Worm (Caenorhabditis elegans) whole organism, L4 larva: ENCODE data around the gene Y54G2A.37.

ENCODE experiments used
- F10B5.3 ChIP-seq: sonication (generic microtip); optimal IDR thresholded peaks from 2 replicates; lab custom pipeline; 2016; ENCODE audit warnings: mild to moderate bottlenecking, missing genetic modification characterization, missing compliant biosample characterization
- F44E2.7 ChIP-seq: fragments of 200-800 bp; sonication (Bioruptor generic); IDR thresholded peaks from 2 replicates; pipeline ENCODE4 v2.1.2; 2022; ENCODE audit warnings: missing genetic modification characterization, missing compliant biosample characterization
- F49E8.2 ChIP-seq: sonication (generic microtip); optimal IDR thresholded peaks from 2 replicates; lab custom pipeline; 2016; ENCODE audit warnings: missing compliant biosample characterization, mild to moderate bottlenecking, missing genetic modification characterization, borderline replicate concordance
- Y5F2A.4 ChIP-seq: fragments of 200-800 bp; sonication (Bioruptor generic); optimal IDR thresholded peaks from 2 replicates; lab custom pipeline; 2018; ENCODE audit warnings: mild to moderate bottlenecking, missing genetic modification characterization, missing compliant biosample characterization
- ZK546.5 ChIP-seq, 2 experiments: sonication (generic microtip); optimal IDR thresholded peaks; 2 replicates each; lab custom pipeline; 2017; ENCODE audit warnings: missing biosample characterization in 2 of 2, missing genetic modification characterization in 2 of 2
- aly-2 ChIP-seq: sonication (generic microtip); optimal IDR thresholded peaks from 2 replicates; lab custom pipeline; 2018; ENCODE audit warnings: missing biosample characterization, missing genetic modification characterization
- ceh-20 ChIP-seq: fragments of 200-800 bp; sonication (Bioruptor generic); IDR thresholded peaks from 2 replicates; pipeline ENCODE4 v1.3.6; 2022; ENCODE audit warnings: missing genetic modification reagents, missing genetic modification characterization, missing compliant biosample characterization
- ces-1 ChIP-seq: fragments of 150-350 bp; sonication (generic microtip); optimal IDR thresholded peaks from 4 replicates; lab custom pipeline; 2014; ENCODE audit warnings: missing biosample characterization, missing genetic modification reagents, missing genetic modification characterization
- cey-2 ChIP-seq: sonication (generic microtip); optimal IDR thresholded peaks from 3 replicates; lab custom pipeline; 2017; ENCODE audit warnings: missing genetic modification characterization, mild to moderate bottlenecking, missing compliant biosample characterization, antibody characterized with exemption, borderline replicate concordance; ENCODE audit not compliant: insufficient read depth
- daf-16 ChIP-seq, 3 experiments: sonication (generic microtip); optimal IDR thresholded peaks; 2 replicates each; lab custom pipeline; 2016 to 2017; ENCODE audit warnings: missing genetic modification characterization in 3 of 3, missing genetic modification reagents in 3 of 3, mild to moderate bottlenecking in 2 of 3, missing compliant biosample characterization in 2 of 3, missing biosample characterization in 1 of 3, moderate library complexity in 1 of 3
- dmd-6 ChIP-seq: fragments of 200-800 bp; sonication (Bioruptor generic); IDR thresholded peaks from 2 replicates; pipeline ENCODE4 v1.3.6; 2022; ENCODE audit warnings: missing genetic modification reagents, missing genetic modification characterization, missing compliant biosample characterization
- dmd-8 ChIP-seq: fragments of 200-800 bp; sonication (Bioruptor generic); IDR thresholded peaks from 2 replicates; pipeline ENCODE4 v1.3.6; 2022; ENCODE audit warnings: missing genetic modification characterization, missing compliant biosample characterization
- dve-1 ChIP-seq: sonication (generic microtip); optimal IDR thresholded peaks from 2 replicates; lab custom pipeline; 2017; ENCODE audit warnings: antibody characterized with exemption, mild to moderate bottlenecking, missing genetic modification characterization, missing compliant biosample characterization; ENCODE audit not compliant: insufficient read depth
- egl-27 ChIP-seq: sonication (generic microtip); optimal IDR thresholded peaks from 3 replicates; lab custom pipeline; 2017; ENCODE audit warnings: missing biosample characterization, missing genetic modification reagents, missing genetic modification characterization
- fos-1 ChIP-seq: fragments of 150-350 bp; optimal IDR thresholded peaks from 2 replicates; lab custom pipeline; 2014; ENCODE audit warnings: missing biosample characterization, missing genetic modification characterization
- hif-1 ChIP-seq, 2 experiments: sonication (generic microtip); optimal IDR thresholded peaks; 2 replicates each; lab custom pipeline; 2016 to 2017; ENCODE audit warnings: missing compliant biosample characterization in 2 of 2, missing genetic modification characterization in 2 of 2, missing genetic modification reagents in 2 of 2, missing genotype in 2 of 2, mild to moderate bottlenecking in 1 of 2
- hlh-11 ChIP-seq: fragments of 200-800 bp; sonication (Bioruptor generic); optimal IDR thresholded peaks from 2 replicates; lab custom pipeline; 2018; ENCODE audit warnings: mild to moderate bottlenecking, missing genetic modification characterization, missing compliant biosample characterization
- lim-7 ChIP-seq: fragments of 200-800 bp; sonication (Bioruptor generic); IDR thresholded peaks from 2 replicates; pipeline ENCODE4 v1.3.6; 2022; ENCODE audit warnings: missing genetic modification characterization, missing compliant biosample characterization
- lin-39 ChIP-seq: fragments of 150-350 bp; optimal IDR thresholded peaks from 2 replicates; lab custom pipeline; 2014; ENCODE audit warnings: missing biosample characterization, missing genetic modification reagents, missing genetic modification characterization
- lir-3 ChIP-seq: sonication (generic microtip); optimal IDR thresholded peaks from 2 replicates; lab custom pipeline; 2016; ENCODE audit warnings: mild to moderate bottlenecking, missing genetic modification characterization, missing compliant biosample characterization
- lsy-2 ChIP-seq, 2 experiments: fragments of 150-350 bp in 1 of 2; sonication (generic microtip) in 1 of 2; optimal IDR thresholded peaks; 2 replicates each; lab custom pipeline; 2014 to 2017; ENCODE audit warnings: missing biosample characterization in 2 of 2, missing genetic modification characterization in 2 of 2
- mdt-29 ChIP-seq: fragments of 200-800 bp; sonication (Bioruptor generic); IDR thresholded peaks from 2 replicates; pipeline ENCODE4 v1.3.6; 2022; ENCODE audit warnings: missing genetic modification reagents, missing genetic modification characterization, missing compliant biosample characterization
- mep-1 ChIP-seq: fragments of 150-350 bp; sonication (generic microtip); optimal IDR thresholded peaks from 3 replicates; lab custom pipeline; 2014; ENCODE audit warnings: missing biosample characterization, missing genetic modification characterization
- nhr-10 ChIP-seq: fragments of 150-350 bp; optimal IDR thresholded peaks from 2 replicates; lab custom pipeline; 2014; ENCODE audit warnings: missing biosample characterization, missing genetic modification characterization
- nhr-102 ChIP-seq: sonication (generic microtip); optimal IDR thresholded peaks from 2 replicates; lab custom pipeline; 2016; ENCODE audit warnings: mild to moderate bottlenecking, missing genetic modification characterization, moderate library complexity, missing compliant biosample characterization
- nhr-237 ChIP-seq: sonication (generic microtip); optimal IDR thresholded peaks from 2 replicates; lab custom pipeline; 2017; ENCODE audit warnings: missing biosample characterization, missing genetic modification characterization
- nhr-28 ChIP-seq: fragments of 150-350 bp; optimal IDR thresholded peaks from 2 replicates; lab custom pipeline; 2014; ENCODE audit warnings: missing biosample characterization, missing genetic modification characterization
- nhr-48 ChIP-seq: sonication (generic microtip); optimal IDR thresholded peaks from 2 replicates; lab custom pipeline; 2016; ENCODE audit warnings: mild to moderate bottlenecking, missing genetic modification characterization, missing compliant biosample characterization
- nhr-6 ChIP-seq: fragments of 150-350 bp; optimal IDR thresholded peaks from 2 replicates; lab custom pipeline; 2014; ENCODE audit warnings: missing biosample characterization, missing genetic modification characterization
- nhr-76 ChIP-seq: fragments of 150-350 bp; optimal IDR thresholded peaks from 2 replicates; lab custom pipeline; 2014; ENCODE audit warnings: missing biosample characterization, missing genetic modification characterization
- nhr-77 ChIP-seq: fragments of 150-350 bp; optimal IDR thresholded peaks from 2 replicates; lab custom pipeline; 2014; ENCODE audit warnings: missing biosample characterization, missing genetic modification characterization
- pha-4 ChIP-seq, 2 experiments: fragments of 150-350 bp in 1 of 2; fragments of 200-800 bp in 1 of 2; sonication (Bioruptor generic) in 1 of 2; IDR thresholded peaks in 1 of 2; optimal IDR thresholded peaks in 1 of 2; 2 replicates each; pipeline versions ENCODE4 v1.3.6 to Lab custom; 2014 to 2022; ENCODE audit warnings: missing genetic modification characterization in 2 of 2, missing genetic modification reagents in 2 of 2, missing biosample characterization in 1 of 2, missing compliant biosample characterization in 1 of 2
- php-3 ChIP-seq: fragments of 200-800 bp; sonication (Bioruptor generic); IDR thresholded peaks from 2 replicates; pipeline ENCODE4 v1.3.6; 2022; ENCODE audit warnings: missing genetic modification reagents, missing genetic modification characterization, missing compliant biosample characterization
- pqm-1 ChIP-seq: sonication (generic microtip); optimal IDR thresholded peaks from 2 replicates; lab custom pipeline; 2017; ENCODE audit warnings: missing biosample characterization, missing genetic modification characterization
- sdz-12 ChIP-seq: fragments of 200-800 bp; sonication (Bioruptor generic); optimal IDR thresholded peaks from 2 replicates; lab custom pipeline; 2018; ENCODE audit warnings: mild to moderate bottlenecking, missing genetic modification characterization, missing compliant biosample characterization
- unc-62 ChIP-seq, 3 experiments: fragments of 150-350 bp in 1 of 3; sonication (generic microtip); optimal IDR thresholded peaks in 2 of 3; peaks in 1 of 3; 1 replicate in 1 of 3; 2 replicates in 2 of 3; lab custom pipeline; 2014 to 2017; ENCODE audit warnings: missing biosample characterization in 3 of 3, missing genetic modification characterization in 3 of 3, missing genetic modification reagents in 3 of 3, missing genotype in 1 of 3
- vab-7 ChIP-seq: fragments of 200-800 bp; sonication (Bioruptor generic); IDR thresholded peaks from 2 replicates; pipeline ENCODE4 v1.3.6; 2022; ENCODE audit warnings: missing genetic modification reagents, missing genetic modification characterization, missing compliant biosample characterization
- zag-1 ChIP-seq: fragments of 150-350 bp; optimal IDR thresholded peaks from 2 replicates; lab custom pipeline; 2014; ENCODE audit warnings: missing biosample characterization, missing genetic modification characterization
- ztf-7 ChIP-seq: fragments of 150-350 bp; optimal IDR thresholded peaks from 2 replicates; lab custom pipeline; 2014; ENCODE audit warnings: missing biosample characterization, missing genetic modification characterization

Gene Y54G2A.37

ce11 chrIV:2834516-2834915, 14.0 kb downstream of the Y54G2A.37 start, which contains the start of gene pudl-2:
Gene pudl-2 (plus strand): TSS chrIV:2834816.
- TF ChIP-seq egl-27 (tag; lab: Kevin White, UChicago) (no peak), lin-39 (tag; lab: Kevin White, UChicago) (no peak), nhr-237 (no peak), fos-1 (tag; lab: Kevin White, UChicago) (no peak), pha-4 (GFP tag; IDR thresholded peaks at IDR 0.05; lab: Robert Waterston, UW) (no peak), pha-4 (tag; optimal IDR thresholded peaks at IDR 0.05; lab: Kevin White, UChicago) (no peak), hlh-11 (tag; lab: Kevin White, UChicago) (no peak), pqm-1 (no peak), F49E8.2 (no peak), ces-1 (GFP tag; lab: Kevin White, UChicago) (no peak), ZK546.5 (tag; optimal IDR thresholded peaks at IDR 0.05; lab: Kevin White, UChicago) (no peak), daf-16 (GFP tag; optimal IDR thresholded peaks at IDR 0.05; lab: Kevin White, UChicago) (no peak), daf-16 (tag; optimal IDR thresholded peaks at IDR 0.05; lab: Kevin White, UChicago) (no peak), lim-7 (GFP tag; lab: Robert Waterston, UW) (no peak), php-3 (GFP tag; lab: Robert Waterston, UW) (no peak)

ce11 chrIV:2835364-2835763, 14.9 kb downstream of the Y54G2A.37 start, which contains the start of gene clec-82:
Gene clec-82 (plus strand): TSS chrIV:2835664.
- no peak for TF ChIP-seq daf-16 (GFP tag; optimal IDR thresholded peaks at IDR 0.05; lab: Kevin White, UChicago)
- TF ChIP-seq daf-16 (tag; optimal IDR thresholded peaks at IDR 0.05; lab: Kevin White, UChicago): peak; percentile 27
- TF ChIP-seq dmd-8 (GFP tag; lab: Robert Waterston, UW): no peak

- no peak for TF ChIP-seq lsy-2 (tag; optimal IDR thresholded peaks at IDR 0.05; lab: Kevin White, UChicago)
- TF ChIP-seq F10B5.3 (tag; lab: Kevin White, UChicago): no peak
- TF ChIP-seq nhr-76 (tag; lab: Kevin White, UChicago): no peak
- TF ChIP-seq vab-7 (GFP tag; lab: Robert Waterston, UW): no peak
- no peak for TF ChIP-seq daf-16 (GFP tag; optimal IDR thresholded peaks at IDR 0.05; lab: Kevin White, UChicago)
- peak; percentile 27 for TF ChIP-seq daf-16 (tag; optimal IDR thresholded peaks at IDR 0.05; lab: Kevin White, UChicago)
- no peak for TF ChIP-seq unc-62 (GFP tag; optimal IDR thresholded peaks at IDR 0.05 in 1 of 2; lab: Kevin White, UChicago)
- no peak for TF ChIP-seq unc-62 (tag; optimal IDR thresholded peaks at IDR 0.05; lab: Kevin White, UChicago)
- TF ChIP-seq nhr-102 (tag; lab: Kevin White, UChicago): no peak
- no peak for TF ChIP-seq hif-1 (tag; optimal IDR thresholded peaks at IDR 0.05; lab: Kevin White, UChicago)
- TF ChIP-seq nhr-28: peak; percentile 65
These were observed 17.8 kb downstream of the Y54G2A.37 start, which contains the start of gene Y54G2A.7 for ce11 chrIV:2838308-2838707. Gene Y54G2A.7 (plus strand): TSS chrIV:2838608.

DNA sequence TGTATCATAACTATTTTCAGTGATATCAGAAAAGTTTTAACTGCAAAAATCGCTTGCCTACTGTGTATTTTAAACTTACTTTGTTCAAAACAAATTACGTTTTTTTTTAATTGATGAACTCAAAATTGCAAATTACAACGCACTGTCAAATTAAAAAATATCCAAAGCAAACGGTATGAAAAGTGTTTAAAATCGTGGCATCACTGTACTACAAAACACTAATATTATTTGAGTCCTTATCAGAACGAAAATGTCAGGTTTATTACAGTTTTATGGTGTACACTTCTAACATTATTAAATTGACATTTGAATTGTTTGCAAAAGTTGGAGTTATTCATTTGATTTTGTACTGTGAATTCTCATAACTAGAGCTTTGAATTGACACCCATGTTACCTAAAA, 20.8 kb downstream of the Y54G2A.37 start, which contains the start of gene clec-83:
clec-83 (minus strand) TSS at position 213 of the 400 bp plus-strand sequence.
- peak; percentile 37; the same call in 1 of the 2 replicates for TF ChIP-seq php-3 (GFP tag; lab: Robert Waterston, UW)
- no peak for TF ChIP-seq Y5F2A.4 (GFP tag; lab: Kevin White, UChicago)
- no peak for TF ChIP-seq F49E8.2
- no peak for TF ChIP-seq mep-1 (tag; lab: Kevin White, UChicago)
- TF ChIP-seq pqm-1: peak; percentile 58
- TF ChIP-seq zag-1 (tag; lab: Kevin White, UChicago): no peak
- TF ChIP-seq nhr-77 (tag; lab: Kevin White, UChicago): peak; percentile 19
- peak; percentile 29 for TF ChIP-seq dve-1 (tag; lab: Kevin White, UChicago)
- no peak for TF ChIP-seq F44E2.7 (GFP tag; lab: Robert Waterston, UW)
- peak; percentile 82 for TF ChIP-seq nhr-28
- no peak for TF ChIP-seq ztf-7 (tag; lab: Kevin White, UChicago)
- peak; percentile 55 for TF ChIP-seq dmd-6 (GFP tag; lab: Robert Waterston, UW)
- no peak for TF ChIP-seq nhr-48 (tag; lab: Kevin White, UChicago)
- TF ChIP-seq F10B5.3 (tag; lab: Kevin White, UChicago): no peak
- no peak for TF ChIP-seq sdz-12
- no peak for TF ChIP-seq ceh-20 (GFP tag; lab: Robert Waterston, UW)
- TF ChIP-seq mdt-29 (GFP tag; lab: Robert Waterston, UW): no peak
- no peak for TF ChIP-seq daf-16 (GFP tag; optimal IDR thresholded peaks at IDR 0.05; lab: Kevin White, UChicago)
- TF ChIP-seq daf-16 (tag; optimal IDR thresholded peaks at IDR 0.05; lab: Kevin White, UChicago): peak; percentile 45
- TF ChIP-seq nhr-6 (tag; lab: Kevin White, UChicago): no peak
- TF ChIP-seq hlh-11 (tag; lab: Kevin White, UChicago): peak; percentile 11
- no peak for TF ChIP-seq fos-1 (tag; lab: Kevin White, UChicago)
- no peak for TF ChIP-seq lir-3 (tag; lab: Kevin White, UChicago)
- TF ChIP-seq aly-2: no peak
- no peak for TF ChIP-seq cey-2
- no peak for TF ChIP-seq nhr-10 (tag; lab: Kevin White, UChicago)
